Worm (Caenorhabditis elegans) whole organism, early embryonic: ENCODE data around the gene acr-14.

ENCODE experiments used
- F13C5.2 ChIP-seq: sonication (generic microtip); optimal IDR thresholded peaks from 2 replicates; lab custom pipeline; 2017; ENCODE audit warnings: mild to moderate bottlenecking, missing genetic modification characterization, inconsistent platforms, missing compliant biosample characterization
- aly-1 ChIP-seq: sonication (generic microtip); optimal IDR thresholded peaks from 2 replicates; lab custom pipeline; 2016; ENCODE audit warnings: missing genetic modification characterization, missing compliant biosample characterization
- ama-1 ChIP-seq: fragments of 150-350 bp; optimal IDR thresholded peaks from 2 replicates; lab custom pipeline; 2014
- ceh-13 ChIP-seq: fragments of 200-800 bp; sonication (Bioruptor generic); optimal IDR thresholded peaks from 2 replicates; lab custom pipeline; 2018; ENCODE audit warnings: mild to moderate bottlenecking, missing genetic modification characterization, missing compliant biosample characterization
- ceh-36 ChIP-seq: sonication (generic microtip); optimal IDR thresholded peaks from 2 replicates; lab custom pipeline; 2016; ENCODE audit warnings: missing genetic modification characterization, inconsistent platforms, missing compliant biosample characterization
- flt-1 ChIP-seq: fragments of 200-800 bp; sonication (Bioruptor generic); IDR thresholded peaks from 2 replicates; pipeline ENCODE4 v1.3.6; 2022; ENCODE audit warnings: missing genetic modification characterization, missing compliant biosample characterization
- hmbx-1 ChIP-seq: sonication (generic microtip); optimal IDR thresholded peaks from 2 replicates; lab custom pipeline; 2016; ENCODE audit warnings: mild to moderate bottlenecking, missing genetic modification characterization, missing compliant biosample characterization
- hmg-4 ChIP-seq: fragments of 200-800 bp; sonication (Bioruptor generic); optimal IDR thresholded peaks from 2 replicates; lab custom pipeline; 2018; ENCODE audit warnings: mild to moderate bottlenecking, missing genetic modification characterization, missing compliant biosample characterization
- scrt-1 ChIP-seq: fragments of 200-800 bp; sonication (Bioruptor generic); IDR thresholded peaks from 2 replicates; pipeline ENCODE4 v1.3.6; 2022; ENCODE audit warnings: missing genetic modification characterization, missing compliant biosample characterization
- sea-1 ChIP-seq: fragments of 200-800 bp; sonication (Bioruptor generic); conservative IDR thresholded peaks from 2 replicates; pipeline ENCODE4 v1.3.6; 2022; ENCODE audit warnings: missing genetic modification characterization, missing compliant biosample characterization
- tbx-37 ChIP-seq: fragments of 200-800 bp; sonication (Bioruptor generic); conservative IDR thresholded peaks from 2 replicates; pipeline ENCODE4 v1.3.6; 2022; ENCODE audit warnings: missing genetic modification reagents, missing genetic modification characterization, missing compliant biosample characterization

DNA sequence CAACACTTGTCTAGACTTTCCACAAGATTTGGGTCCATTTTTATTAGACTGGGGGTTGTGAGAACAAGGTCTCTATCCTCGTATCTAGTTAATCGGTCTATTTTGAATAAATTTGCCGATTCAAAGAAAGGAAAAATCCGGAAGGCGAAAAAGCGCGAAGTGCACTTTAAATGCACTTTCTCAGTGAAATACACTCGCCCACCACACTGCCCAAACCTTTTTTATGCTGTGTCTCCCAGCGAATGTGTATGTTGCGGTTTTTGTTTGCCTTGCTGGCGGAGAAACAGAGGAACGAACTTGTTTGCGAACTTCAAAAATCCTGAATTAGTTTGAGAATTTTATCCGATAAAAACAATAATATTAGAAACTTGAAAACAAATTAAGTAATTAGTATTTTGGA lies 46.2 kb downstream of the acr-14 start:
- TF ChIP-seq hmbx-1, result no peak
- TF ChIP-seq scrt-1 (GFP tag; lab: Robert Waterston, UW), result no peak
- TF ChIP-seq flt-1 (GFP tag; lab: Robert Waterston, UW), result no peak
- TF ChIP-seq ama-1 (lab: Kevin White, UChicago), result no peak
- no peak for TF ChIP-seq ceh-13 (GFP tag; lab: Kevin White, UChicago)
- no peak for TF ChIP-seq ceh-36 (tag; lab: Kevin White, UChicago)
- no peak for TF ChIP-seq sea-1 (GFP tag; lab: Robert Waterston, UW)
- TF ChIP-seq aly-1, result no peak
- TF ChIP-seq tbx-37, result no peak
- TF ChIP-seq F13C5.2 (tag; lab: Kevin White, UChicago), result no peak
- no peak for TF ChIP-seq hmg-4 (GFP tag; lab: Kevin White, UChicago)
